Worm (Caenorhabditis elegans) whole organism, L4 larva: ENCODE results near the gene sup-26.

ENCODE experiments used
- F10B5.3 ChIP-seq: sonication (generic microtip); optimal IDR thresholded peaks from 2 replicates; lab custom pipeline; 2016; ENCODE audit warnings: mild to moderate bottlenecking, missing genetic modification characterization, missing compliant biosample characterization
- R02D3.7 ChIP-seq: fragments of 150-350 bp; sonication (generic microtip); optimal IDR thresholded peaks from 3 replicates; lab custom pipeline; 2014; ENCODE audit warnings: missing biosample characterization, missing genetic modification characterization
- T26A8.4 ChIP-seq: fragments of 200-800 bp; sonication (Bioruptor generic); IDR thresholded peaks from 2 replicates; pipeline ENCODE4 v1.3.6; 2022; ENCODE audit warnings: missing genetic modification characterization, missing compliant biosample characterization
- ZK546.5 ChIP-seq, 2 experiments: sonication (generic microtip); optimal IDR thresholded peaks; 2 replicates each; lab custom pipeline; 2017; ENCODE audit warnings: missing biosample characterization in 2 of 2, missing genetic modification characterization in 2 of 2
- aha-1 ChIP-seq: fragments of 150-350 bp; peaks from one replicate; lab custom pipeline; 2014; ENCODE audit warnings: missing biosample characterization, missing genetic modification characterization
- aly-2 ChIP-seq: sonication (generic microtip); optimal IDR thresholded peaks from 2 replicates; lab custom pipeline; 2018; ENCODE audit warnings: missing biosample characterization, missing genetic modification characterization
- ama-1 ChIP-seq: fragments of 150-350 bp; optimal IDR thresholded peaks from 2 replicates; lab custom pipeline; 2014; ENCODE audit warnings: inconsistent platforms, mixed read lengths
- arid-1 ChIP-seq: fragments of 200-800 bp; sonication (Bioruptor generic); conservative IDR thresholded peaks from 2 replicates; pipeline ENCODE4 v1.3.6; 2022; ENCODE audit warnings: missing genetic modification reagents, missing genetic modification characterization, missing compliant biosample characterization
- ceh-28 ChIP-seq: fragments of 150-350 bp; optimal IDR thresholded peaks from 2 replicates; lab custom pipeline; 2014; ENCODE audit warnings: missing biosample characterization, missing genetic modification reagents, missing genetic modification characterization
- ceh-44 ChIP-seq: fragments of 200-800 bp; sonication (Bioruptor generic); IDR thresholded peaks from 2 replicates; pipeline ENCODE4 v1.3.6; 2022; ENCODE audit warnings: missing genetic modification reagents, missing genetic modification characterization, missing compliant biosample characterization
- ces-1 ChIP-seq: fragments of 150-350 bp; sonication (generic microtip); optimal IDR thresholded peaks from 4 replicates; lab custom pipeline; 2014; ENCODE audit warnings: missing biosample characterization, missing genetic modification reagents, missing genetic modification characterization
- ctbp-1 ChIP-seq: fragments of 200-800 bp; sonication (Bioruptor generic); IDR thresholded peaks from 2 replicates; pipeline ENCODE4 v1.3.6; 2022; ENCODE audit warnings: missing genetic modification reagents, missing genetic modification characterization, missing compliant biosample characterization
- daf-12 ChIP-seq: fragments of 150-350 bp; optimal IDR thresholded peaks from 2 replicates; lab custom pipeline; 2014; ENCODE audit warnings: missing biosample characterization, missing genetic modification reagents, missing genetic modification characterization
- daf-19 ChIP-seq: fragments of 200-800 bp; sonication (Bioruptor generic); conservative IDR thresholded peaks from 2 replicates; pipeline ENCODE4 v1.3.6; 2022; ENCODE audit warnings: missing genetic modification characterization, missing compliant biosample characterization
- dmd-6 ChIP-seq: fragments of 200-800 bp; sonication (Bioruptor generic); IDR thresholded peaks from 2 replicates; pipeline ENCODE4 v1.3.6; 2022; ENCODE audit warnings: missing genetic modification reagents, missing genetic modification characterization, missing compliant biosample characterization
- dmd-8 ChIP-seq: fragments of 200-800 bp; sonication (Bioruptor generic); IDR thresholded peaks from 2 replicates; pipeline ENCODE4 v1.3.6; 2022; ENCODE audit warnings: missing genetic modification characterization, missing compliant biosample characterization
- dpl-1 ChIP-seq: fragments of 150-350 bp; optimal IDR thresholded peaks from 2 replicates; lab custom pipeline; 2014; ENCODE audit warnings: missing biosample characterization, missing genetic modification reagents, missing genetic modification characterization
- egl-27 ChIP-seq: sonication (generic microtip); optimal IDR thresholded peaks from 3 replicates; lab custom pipeline; 2017; ENCODE audit warnings: missing biosample characterization, missing genetic modification reagents, missing genetic modification characterization
- fkh-10 ChIP-seq: fragments of 150-350 bp; optimal IDR thresholded peaks from 2 replicates; lab custom pipeline; 2014; ENCODE audit warnings: missing biosample characterization, missing genetic modification reagents, missing genetic modification characterization
- hif-1 ChIP-seq, 2 experiments: sonication (generic microtip); optimal IDR thresholded peaks; 2 replicates each; lab custom pipeline; 2016 to 2017; ENCODE audit warnings: missing compliant biosample characterization in 2 of 2, missing genetic modification characterization in 2 of 2, missing genetic modification reagents in 2 of 2, missing genotype in 2 of 2, mild to moderate bottlenecking in 1 of 2
- hlh-11 ChIP-seq: fragments of 200-800 bp; sonication (Bioruptor generic); optimal IDR thresholded peaks from 2 replicates; lab custom pipeline; 2018; ENCODE audit warnings: mild to moderate bottlenecking, missing genetic modification characterization, missing compliant biosample characterization
- hmg-1.1 ChIP-seq: fragments of 200-800 bp; sonication (Bioruptor generic); IDR thresholded peaks from 2 replicates; pipeline ENCODE4 v1.3.6; 2022; ENCODE audit warnings: missing genetic modification reagents, missing genetic modification characterization, missing compliant biosample characterization
- lim-7 ChIP-seq: fragments of 200-800 bp; sonication (Bioruptor generic); IDR thresholded peaks from 2 replicates; pipeline ENCODE4 v1.3.6; 2022; ENCODE audit warnings: missing genetic modification characterization, missing compliant biosample characterization
- lin-1 ChIP-seq: fragments of 200-800 bp; sonication (Bioruptor generic); IDR thresholded peaks from 2 replicates; pipeline ENCODE4 v1.3.6; 2022; ENCODE audit warnings: missing genetic modification reagents, missing genetic modification characterization, missing compliant biosample characterization
- lin-13 ChIP-seq: fragments of 150-350 bp; optimal IDR thresholded peaks from 2 replicates; lab custom pipeline; 2014; ENCODE audit warnings: missing biosample characterization, missing genetic modification reagents, missing genetic modification characterization
- lin-29 ChIP-seq: fragments of 200-800 bp; sonication (Bioruptor generic); IDR thresholded peaks from 2 replicates; pipeline ENCODE4 v1.3.6; 2022; ENCODE audit warnings: missing genetic modification reagents, missing genetic modification characterization, missing compliant biosample characterization
- lin-39 ChIP-seq: fragments of 150-350 bp; optimal IDR thresholded peaks from 2 replicates; lab custom pipeline; 2014; ENCODE audit warnings: missing biosample characterization, missing genetic modification reagents, missing genetic modification characterization
- lsy-2 ChIP-seq, 2 experiments: fragments of 150-350 bp in 1 of 2; sonication (generic microtip) in 1 of 2; optimal IDR thresholded peaks; 2 replicates each; lab custom pipeline; 2014 to 2017; ENCODE audit warnings: missing biosample characterization in 2 of 2, missing genetic modification characterization in 2 of 2
- madf-5 ChIP-seq, 2 experiments: fragments of 200-800 bp; sonication (Bioruptor generic); IDR thresholded peaks; 2 replicates each; pipeline ENCODE4 v1.3.6; 2022; ENCODE audit warnings: missing compliant biosample characterization in 2 of 2, missing genetic modification characterization in 2 of 2
- madf-9 ChIP-seq: fragments of 200-800 bp; sonication (Bioruptor generic); conservative IDR thresholded peaks from 2 replicates; pipeline ENCODE4 v1.3.6; 2022; ENCODE audit warnings: missing genetic modification reagents, missing genetic modification characterization, missing compliant biosample characterization
- mdl-1 ChIP-seq, 2 experiments: fragments of 150-350 bp in 1 of 2; sonication (generic microtip) in 1 of 2; optimal IDR thresholded peaks; 2 replicates each; lab custom pipeline; 2014 to 2017; ENCODE audit warnings: missing biosample characterization in 2 of 2, missing genetic modification characterization in 2 of 2
- mdt-29 ChIP-seq: fragments of 200-800 bp; sonication (Bioruptor generic); IDR thresholded peaks from 2 replicates; pipeline ENCODE4 v1.3.6; 2022; ENCODE audit warnings: missing genetic modification reagents, missing genetic modification characterization, missing compliant biosample characterization
- mep-1 ChIP-seq: fragments of 150-350 bp; sonication (generic microtip); optimal IDR thresholded peaks from 3 replicates; lab custom pipeline; 2014; ENCODE audit warnings: missing biosample characterization, missing genetic modification characterization
- mes-2 ChIP-seq: sonication (generic microtip); optimal IDR thresholded peaks from 2 replicates; lab custom pipeline; 2016; ENCODE audit warnings: missing genotype, mild to moderate bottlenecking, missing genetic modification characterization, missing compliant biosample characterization; ENCODE audit not compliant: poor library complexity, severe bottlenecking
- mxl-3 ChIP-seq: fragments of 200-800 bp; sonication (Bioruptor generic); optimal IDR thresholded peaks from 2 replicates; lab custom pipeline; 2018; ENCODE audit warnings: mild to moderate bottlenecking, missing genetic modification characterization, missing compliant biosample characterization
- nhr-10 ChIP-seq: fragments of 150-350 bp; optimal IDR thresholded peaks from 2 replicates; lab custom pipeline; 2014; ENCODE audit warnings: missing biosample characterization, missing genetic modification characterization
- nhr-11 ChIP-seq: fragments of 150-350 bp; optimal IDR thresholded peaks from 2 replicates; lab custom pipeline; 2014; ENCODE audit warnings: missing biosample characterization, missing genetic modification characterization
- nhr-111 ChIP-seq: fragments of 200-800 bp; sonication (Bioruptor generic); optimal IDR thresholded peaks from 2 replicates; lab custom pipeline; 2018; ENCODE audit warnings: mild to moderate bottlenecking, missing genetic modification characterization, missing compliant biosample characterization
- nhr-237 ChIP-seq: sonication (generic microtip); optimal IDR thresholded peaks from 2 replicates; lab custom pipeline; 2017; ENCODE audit warnings: missing biosample characterization, missing genetic modification characterization
- nhr-25 ChIP-seq: sonication (generic microtip); optimal IDR thresholded peaks from 2 replicates; lab custom pipeline; 2017; ENCODE audit warnings: missing genetic modification characterization, mild to moderate bottlenecking, missing compliant biosample characterization, antibody characterized with exemption, moderate library complexity, borderline replicate concordance; ENCODE audit not compliant: insufficient read depth
- nhr-41 ChIP-seq: fragments of 200-800 bp; sonication (Bioruptor generic); IDR thresholded peaks from 2 replicates; pipeline ENCODE4 v1.3.6; 2022; ENCODE audit warnings: missing genetic modification reagents, missing genetic modification characterization, missing compliant biosample characterization
- nhr-48 ChIP-seq: sonication (generic microtip); optimal IDR thresholded peaks from 2 replicates; lab custom pipeline; 2016; ENCODE audit warnings: mild to moderate bottlenecking, missing genetic modification characterization, missing compliant biosample characterization
- nhr-6 ChIP-seq: fragments of 150-350 bp; optimal IDR thresholded peaks from 2 replicates; lab custom pipeline; 2014; ENCODE audit warnings: missing biosample characterization, missing genetic modification characterization
- saeg-2 ChIP-seq: fragments of 200-800 bp; sonication (Bioruptor generic); IDR thresholded peaks from 2 replicates; pipeline ENCODE4 v1.3.6; 2022; ENCODE audit warnings: missing genetic modification reagents, missing genetic modification characterization, missing compliant biosample characterization
- set-16 ChIP-seq: fragments of 200-800 bp; sonication (Bioruptor generic); IDR thresholded peaks from 2 replicates; pipeline ENCODE4 v1.3.6; 2022; ENCODE audit warnings: missing genetic modification reagents, missing genetic modification characterization, missing compliant biosample characterization
- snpc-1.2 ChIP-seq: fragments of 200-800 bp; sonication (Bioruptor generic); IDR thresholded peaks from 2 replicates; pipeline ENCODE4 v1.3.6; 2022; ENCODE audit warnings: missing genetic modification reagents, missing genetic modification characterization, missing compliant biosample characterization
- tag-97 ChIP-seq: fragments of 200-800 bp; sonication (Bioruptor generic); IDR thresholded peaks from 2 replicates; pipeline ENCODE4 v1.3.6; 2022; ENCODE audit warnings: missing genetic modification characterization, missing compliant biosample characterization
- unc-130 ChIP-seq: sonication (generic microtip); optimal IDR thresholded peaks from 2 replicates; lab custom pipeline; 2016; ENCODE audit warnings: missing genetic modification reagents, missing genetic modification characterization, missing compliant biosample characterization
- unc-62 ChIP-seq, 3 experiments: fragments of 150-350 bp in 1 of 3; sonication (generic microtip); optimal IDR thresholded peaks in 2 of 3; peaks in 1 of 3; 1 replicate in 1 of 3; 2 replicates in 2 of 3; lab custom pipeline; 2014 to 2017; ENCODE audit warnings: missing biosample characterization in 3 of 3, missing genetic modification characterization in 3 of 3, missing genetic modification reagents in 3 of 3, missing genotype in 1 of 3
- zfp-2 ChIP-seq: sonication (generic microtip); optimal IDR thresholded peaks from 2 replicates; lab custom pipeline; 2016; ENCODE audit warnings: mild to moderate bottlenecking, missing genetic modification characterization, missing compliant biosample characterization
- zip-2 ChIP-seq: fragments of 150-350 bp; optimal IDR thresholded peaks from 2 replicates; lab custom pipeline; 2014; ENCODE audit warnings: missing biosample characterization, missing genetic modification characterization
- ztf-7 ChIP-seq: fragments of 150-350 bp; optimal IDR thresholded peaks from 2 replicates; lab custom pipeline; 2014; ENCODE audit warnings: missing biosample characterization, missing genetic modification characterization

sup-26 gene

ce11 chrIII:4236178-4236577 is 43.8 kb downstream of the sup-26 start:
- no peak for TF ChIP-seq madf-5 (GFP tag; IDR thresholded peaks at IDR 0.05; lab: Robert Waterston, UW)
- TF ChIP-seq ceh-28 (tag; lab: Kevin White, UChicago) = no peak
- TF ChIP-seq set-16 (GFP tag; lab: Robert Waterston, UW) = no peak
- TF ChIP-seq nhr-237 (tag; lab: Kevin White, UChicago) = no peak
- no peak for TF ChIP-seq lin-1 (GFP tag; lab: Robert Waterston, UW)
- no peak for TF ChIP-seq R02D3.7 (tag; lab: Kevin White, UChicago)
- TF ChIP-seq aly-2 (tag; lab: Kevin White, UChicago) = no peak
- no peak for TF ChIP-seq lim-7 (GFP tag; lab: Robert Waterston, UW)
- TF ChIP-seq ama-1 (lab: Kevin White, UChicago) = no peak
- TF ChIP-seq egl-27 (tag; lab: Kevin White, UChicago) = no peak
- no peak for TF ChIP-seq lin-39 (tag; lab: Kevin White, UChicago)
- TF ChIP-seq mep-1 (tag; lab: Kevin White, UChicago) = peak; percentile 41
- no peak for TF ChIP-seq hif-1 (tag; optimal IDR thresholded peaks at IDR 0.05; lab: Kevin White, UChicago)
- peak; percentile 73 for TF ChIP-seq aha-1
- TF ChIP-seq arid-1 (GFP tag; lab: Robert Waterston, UW) = no peak
- no peak for TF ChIP-seq nhr-111 (GFP tag; lab: Kevin White, UChicago)
- peak; percentile 89 for TF ChIP-seq lin-13 (GFP tag; lab: Kevin White, UChicago)
- no peak for TF ChIP-seq mdt-29
- TF ChIP-seq nhr-41 (GFP tag; lab: Robert Waterston, UW) = no peak
- no peak for TF ChIP-seq ztf-7
- TF ChIP-seq zfp-2 = no peak
- no peak for TF ChIP-seq madf-9
- no peak for TF ChIP-seq zip-2
- 0 out of 2 replicates have a peak, but pooled peaks have one; percentile 40 for TF ChIP-seq ctbp-1
- no peak for TF ChIP-seq ces-1 (GFP tag; lab: Kevin White, UChicago)
- peak in 1 of 2 experiments; percentile 62 for TF ChIP-seq unc-62 (GFP tag; optimal IDR thresholded peaks at IDR 0.05 in 1 of 2; lab: Kevin White, UChicago)
- TF ChIP-seq unc-62 (tag; optimal IDR thresholded peaks at IDR 0.05; lab: Kevin White, UChicago) = no peak
- TF ChIP-seq T26A8.4 (GFP tag; lab: Robert Waterston, UW) = no peak
- TF ChIP-seq lsy-2 (tag; optimal IDR thresholded peaks at IDR 0.05; lab: Kevin White, UChicago) = peak in 1 of 2 experiments; percentile 31
- TF ChIP-seq nhr-6 (tag; lab: Kevin White, UChicago) = no peak
- TF ChIP-seq fkh-10 (GFP tag; lab: Kevin White, UChicago) = no peak
- no peak for TF ChIP-seq saeg-2 (GFP tag; lab: Robert Waterston, UW)
- no peak for TF ChIP-seq tag-97 (GFP tag; lab: Robert Waterston, UW)
- TF ChIP-seq ceh-44 (GFP tag; lab: Robert Waterston, UW) = no peak
- TF ChIP-seq nhr-10 (tag; lab: Kevin White, UChicago) = no peak
- TF ChIP-seq snpc-1.2 (GFP tag; lab: Robert Waterston, UW) = no peak
- peak; percentile 35 for TF ChIP-seq mxl-3
- no peak for TF ChIP-seq F10B5.3 (tag; lab: Kevin White, UChicago)
- peak; percentile 50 for TF ChIP-seq nhr-11 (tag; lab: Kevin White, UChicago)
- TF ChIP-seq hmg-1.1 (GFP tag; lab: Robert Waterston, UW) = peak; percentile 27; the same call in 1 of the 2 replicates
- TF ChIP-seq dpl-1 = no peak
- peak in 1 of 2 experiments; percentile 36 for TF ChIP-seq mdl-1 (tag; optimal IDR thresholded peaks at IDR 0.05; lab: Kevin White, UChicago)
- TF ChIP-seq hlh-11 (tag; lab: Kevin White, UChicago) = peak; percentile 64
- TF ChIP-seq lin-29 (GFP tag; lab: Robert Waterston, UW) = no peak
- TF ChIP-seq unc-130 (GFP tag; lab: Kevin White, UChicago) = no peak
- TF ChIP-seq nhr-48 (tag; lab: Kevin White, UChicago) = peak; percentile 64
- TF ChIP-seq dmd-6 = peak; percentile 40
- no peak for TF ChIP-seq ZK546.5 (tag; optimal IDR thresholded peaks at IDR 0.05; lab: Kevin White, UChicago)
- no peak for TF ChIP-seq dmd-8 (GFP tag; lab: Robert Waterston, UW)
- peak; percentile 59 for TF ChIP-seq nhr-25 (tag; lab: Kevin White, UChicago)
- no peak for TF ChIP-seq daf-19 (GFP tag; lab: Robert Waterston, UW)
- TF ChIP-seq daf-12 (tag; lab: Kevin White, UChicago) = no peak
- peak; percentile 30 for TF ChIP-seq mes-2 (tag; lab: Kevin White, UChicago)
